Worm (Caenorhabditis elegans) whole organism, L1 larva: Measurements from ENCODE around the gene T27D12.6.

Experiments
- C04F5.9 ChIP-seq: sonication (generic microtip); optimal IDR thresholded peaks from 2 replicates; lab custom pipeline; 2016; ENCODE audit warnings: missing genetic modification characterization, missing compliant biosample characterization
- C16A3.4 ChIP-seq: fragments of 150-350 bp; optimal IDR thresholded peaks from 2 replicates; lab custom pipeline; 2014; ENCODE audit warnings: missing biosample characterization, missing genetic modification characterization
- C34B4.2 ChIP-seq: sonication (generic microtip); optimal IDR thresholded peaks from 2 replicates; lab custom pipeline; 2017; ENCODE audit warnings: mild to moderate bottlenecking, missing genetic modification characterization, missing compliant biosample characterization
- F16B12.6 ChIP-seq: fragments of 150-350 bp; optimal IDR thresholded peaks from 2 replicates; lab custom pipeline; 2014; ENCODE audit warnings: missing biosample characterization, missing genetic modification characterization
- aha-1 ChIP-seq: fragments of 150-350 bp; optimal IDR thresholded peaks from 2 replicates; lab custom pipeline; 2014; ENCODE audit warnings: missing biosample characterization, missing genetic modification characterization
- blmp-1 ChIP-seq: fragments of 150-350 bp; optimal IDR thresholded peaks from 2 replicates; lab custom pipeline; 2014; ENCODE audit warnings: missing biosample characterization, missing genetic modification characterization
- ceh-8 ChIP-seq: fragments of 200-800 bp; sonication (Bioruptor generic); optimal IDR thresholded peaks from 2 replicates; lab custom pipeline; 2018; ENCODE audit warnings: mild to moderate bottlenecking, missing genetic modification characterization, moderate library complexity, missing compliant biosample characterization
- ceh-82 ChIP-seq, 3 experiments: fragments of 150-350 bp in 1 of 3; sonication (generic microtip) in 2 of 3; optimal IDR thresholded peaks; 2 replicates each; lab custom pipeline; 2014 to 2017; ENCODE audit warnings: missing biosample characterization in 3 of 3, missing genetic modification characterization in 3 of 3
- ceh-88 ChIP-seq: fragments of 200-800 bp; sonication (Bioruptor generic); IDR thresholded peaks from 2 replicates; pipeline ENCODE4 v1.3.6; 2022; ENCODE audit warnings: missing genetic modification characterization, missing compliant biosample characterization
- ceh-90 ChIP-seq: sonication (generic microtip); optimal IDR thresholded peaks from 2 replicates; lab custom pipeline; 2016; ENCODE audit warnings: missing genetic modification characterization, missing compliant biosample characterization
- dpl-1 ChIP-seq, 3 experiments: fragments of 150-350 bp in 2 of 3; sonication (generic microtip) in 1 of 3; optimal IDR thresholded peaks; 2 replicates each; lab custom pipeline; 2014 to 2017; ENCODE audit warnings: missing biosample characterization in 3 of 3, missing genetic modification characterization in 3 of 3, missing genetic modification reagents in 3 of 3
- efl-3 ChIP-seq: fragments of 200-800 bp; sonication (Bioruptor generic); optimal IDR thresholded peaks from 2 replicates; lab custom pipeline; 2018; ENCODE audit warnings: mild to moderate bottlenecking, missing genetic modification characterization, missing compliant biosample characterization
- egl-13 ChIP-seq: sonication (generic microtip); optimal IDR thresholded peaks from 2 replicates; lab custom pipeline; 2016; ENCODE audit warnings: missing genotype, missing genetic modification reagents, missing genetic modification characterization, missing compliant biosample characterization
- egl-27 ChIP-seq, 2 experiments: fragments of 150-350 bp in 1 of 2; sonication (generic microtip); optimal IDR thresholded peaks; 3 replicates each; lab custom pipeline; 2017 to 2018; ENCODE audit warnings: missing biosample characterization in 2 of 2, missing genetic modification characterization in 2 of 2, missing genetic modification reagents in 2 of 2
- elt-3 ChIP-seq, 6 experiments: fragments of 150-350 bp in 1 of 6; sonication (generic microtip); optimal IDR thresholded peaks; 2 replicates each; lab custom pipeline; 2017 to 2018; ENCODE audit warnings: missing biosample characterization in 6 of 6, missing genetic modification characterization in 6 of 6, inconsistent platforms in 1 of 6
- ets-5 ChIP-seq: fragments of 200-800 bp; sonication (Bioruptor generic); IDR thresholded peaks from 2 replicates; pipeline ENCODE4 v1.3.6; 2022; ENCODE audit warnings: missing genetic modification characterization, missing compliant biosample characterization
- fkh-4 ChIP-seq: sonication (generic microtip); optimal IDR thresholded peaks from 2 replicates; lab custom pipeline; 2016; ENCODE audit warnings: missing compliant biosample characterization, missing genetic modification characterization, borderline replicate concordance
- fkh-8 ChIP-seq: sonication (generic microtip); optimal IDR thresholded peaks from 2 replicates; lab custom pipeline; 2016; ENCODE audit warnings: mild to moderate bottlenecking, missing genetic modification characterization, missing compliant biosample characterization
- fos-1 ChIP-seq: fragments of 150-350 bp; optimal IDR thresholded peaks from 2 replicates; lab custom pipeline; 2014; ENCODE audit warnings: missing biosample characterization, missing genetic modification characterization
- hlh-17 ChIP-seq: fragments of 200-800 bp; sonication (Bioruptor generic); optimal IDR thresholded peaks from 2 replicates; lab custom pipeline; 2018; ENCODE audit warnings: missing genetic modification characterization, mild to moderate bottlenecking, missing compliant biosample characterization, moderate library complexity, borderline replicate concordance
- hpl-2 ChIP-seq: fragments of 150-350 bp; optimal IDR thresholded peaks from 2 replicates; lab custom pipeline; 2014; ENCODE audit warnings: missing biosample characterization, missing genetic modification reagents, missing genetic modification characterization
- irx-1 ChIP-seq: sonication (generic microtip); optimal IDR thresholded peaks from 2 replicates; lab custom pipeline; 2016; ENCODE audit warnings: missing genetic modification characterization, missing compliant biosample characterization
- jun-1 ChIP-seq: fragments of 150-350 bp; optimal IDR thresholded peaks from 2 replicates; lab custom pipeline; 2014; ENCODE audit warnings: missing biosample characterization, missing genetic modification reagents, missing genetic modification characterization
- lin-14 ChIP-seq: fragments of 200-800 bp; sonication (Bioruptor generic); optimal IDR thresholded peaks from 2 replicates; lab custom pipeline; 2018; ENCODE audit warnings: mild to moderate bottlenecking, missing genetic modification characterization, moderate library complexity, missing compliant biosample characterization
- lin-15B ChIP-seq: fragments of 150-350 bp; sonication (generic microtip); optimal IDR thresholded peaks from 3 replicates; lab custom pipeline; 2014; ENCODE audit warnings: missing biosample characterization, missing genetic modification characterization
- lsy-2 ChIP-seq, 2 experiments: fragments of 150-350 bp; optimal IDR thresholded peaks; 2 replicates each; lab custom pipeline; 2014; ENCODE audit warnings: missing biosample characterization in 2 of 2, missing genetic modification characterization in 2 of 2
- mdl-1 ChIP-seq, 2 experiments: fragments of 150-350 bp; optimal IDR thresholded peaks; 2 replicates each; lab custom pipeline; 2014 to 2017; ENCODE audit warnings: missing biosample characterization in 2 of 2, missing genetic modification characterization in 2 of 2, inconsistent platforms in 1 of 2
- mef-2 ChIP-seq: fragments of 150-350 bp; optimal IDR thresholded peaks from 2 replicates; lab custom pipeline; 2014; ENCODE audit warnings: missing biosample characterization, missing genetic modification characterization
- mep-1 ChIP-seq: fragments of 150-350 bp; optimal IDR thresholded peaks from 2 replicates; lab custom pipeline; 2014; ENCODE audit warnings: missing biosample characterization, missing genetic modification characterization
- nhr-11 ChIP-seq: fragments of 150-350 bp; optimal IDR thresholded peaks from 2 replicates; lab custom pipeline; 2014; ENCODE audit warnings: missing biosample characterization, missing genetic modification characterization
- nhr-20 ChIP-seq: sonication (generic microtip); optimal IDR thresholded peaks from 2 replicates; lab custom pipeline; 2016; ENCODE audit warnings: mild to moderate bottlenecking, missing genetic modification characterization, missing compliant biosample characterization
- nhr-237 ChIP-seq: fragments of 150-350 bp; optimal IDR thresholded peaks from 2 replicates; lab custom pipeline; 2014; ENCODE audit warnings: missing biosample characterization, missing genetic modification characterization
- nhr-28 ChIP-seq: fragments of 150-350 bp; optimal IDR thresholded peaks from 2 replicates; lab custom pipeline; 2014; ENCODE audit warnings: missing biosample characterization, missing genetic modification characterization
- nhr-71 ChIP-seq: sonication (generic microtip); optimal IDR thresholded peaks from 2 replicates; lab custom pipeline; 2016; ENCODE audit warnings: mild to moderate bottlenecking, missing genetic modification characterization, moderate library complexity, missing compliant biosample characterization
- nhr-76 ChIP-seq: sonication (generic microtip); optimal IDR thresholded peaks from 2 replicates; lab custom pipeline; 2017; ENCODE audit warnings: missing biosample characterization, missing genetic modification characterization
- nhr-84 ChIP-seq: sonication (generic microtip); optimal IDR thresholded peaks from 2 replicates; lab custom pipeline; 2017; ENCODE audit warnings: missing biosample characterization, missing genetic modification characterization
- nhr-85 ChIP-seq: sonication (generic microtip); peaks from one replicate; lab custom pipeline; 2016; ENCODE audit warnings: missing genetic modification characterization, inconsistent platforms, missing compliant biosample characterization
- pag-3 ChIP-seq: sonication (generic microtip); optimal IDR thresholded peaks from 2 replicates; lab custom pipeline; 2017; ENCODE audit warnings: missing genetic modification characterization, mild to moderate bottlenecking, missing compliant biosample characterization, antibody characterized with exemption, borderline replicate concordance; ENCODE audit not compliant: insufficient read depth
- pax-3 ChIP-seq: fragments of 200-800 bp; sonication (Bioruptor generic); optimal IDR thresholded peaks from 2 replicates; lab custom pipeline; 2018; ENCODE audit warnings: mild to moderate bottlenecking, missing genetic modification characterization, moderate library complexity, missing compliant biosample characterization
- pqm-1 ChIP-seq: sonication (generic microtip); optimal IDR thresholded peaks from 3 replicates; lab custom pipeline; 2017; ENCODE audit warnings: missing biosample characterization, missing genetic modification characterization
- rnt-1 ChIP-seq: sonication (generic microtip); optimal IDR thresholded peaks from 2 replicates; lab custom pipeline; 2016; ENCODE audit warnings: mild to moderate bottlenecking, missing genetic modification characterization, moderate library complexity, missing compliant biosample characterization
- skn-1 ChIP-seq: fragments of 150-350 bp; optimal IDR thresholded peaks from 2 replicates; lab custom pipeline; 2014; ENCODE audit warnings: missing biosample characterization, missing genetic modification characterization
- snpc-4 ChIP-seq: fragments of 150-350 bp; optimal IDR thresholded peaks from 2 replicates; lab custom pipeline; 2014; ENCODE audit warnings: missing biosample characterization, missing genetic modification characterization
- snu-23 ChIP-seq: sonication (generic microtip); optimal IDR thresholded peaks from 2 replicates; lab custom pipeline; 2016; ENCODE audit warnings: missing genetic modification characterization, missing compliant biosample characterization
- sup-37 ChIP-seq: fragments of 200-800 bp; sonication (Bioruptor generic); optimal IDR thresholded peaks from 2 replicates; lab custom pipeline; 2018; ENCODE audit warnings: mild to moderate bottlenecking, missing genetic modification characterization, missing compliant biosample characterization
- swsn-7 ChIP-seq: sonication (generic microtip); optimal IDR thresholded peaks from 2 replicates; lab custom pipeline; 2016; ENCODE audit warnings: missing genetic modification characterization, missing compliant biosample characterization
- tbx-2 ChIP-seq: sonication (generic microtip); optimal IDR thresholded peaks from 2 replicates; lab custom pipeline; 2016; ENCODE audit warnings: missing genetic modification characterization, missing compliant biosample characterization
- unc-130 ChIP-seq: fragments of 150-350 bp; optimal IDR thresholded peaks from 2 replicates; lab custom pipeline; 2017; ENCODE audit warnings: missing biosample characterization, missing genetic modification characterization, inconsistent platforms
- unc-62 ChIP-seq: fragments of 150-350 bp; optimal IDR thresholded peaks from 2 replicates; lab custom pipeline; 2014; ENCODE audit warnings: missing biosample characterization, missing genetic modification reagents, missing genetic modification characterization
- unc-86 ChIP-seq: sonication (generic microtip); optimal IDR thresholded peaks from 2 replicates; lab custom pipeline; 2016; ENCODE audit warnings: missing genetic modification characterization, missing compliant biosample characterization
- vab-15 ChIP-seq: sonication (generic microtip); optimal IDR thresholded peaks from 2 replicates; lab custom pipeline; 2017; ENCODE audit warnings: missing genotype, mild to moderate bottlenecking, missing genetic modification characterization, missing compliant biosample characterization
- xbp-1 ChIP-seq: sonication (generic microtip); optimal IDR thresholded peaks from 2 replicates; lab custom pipeline; 2016; ENCODE audit warnings: missing genetic modification characterization, missing compliant biosample characterization

The T27D12.6 gene

DNA sequence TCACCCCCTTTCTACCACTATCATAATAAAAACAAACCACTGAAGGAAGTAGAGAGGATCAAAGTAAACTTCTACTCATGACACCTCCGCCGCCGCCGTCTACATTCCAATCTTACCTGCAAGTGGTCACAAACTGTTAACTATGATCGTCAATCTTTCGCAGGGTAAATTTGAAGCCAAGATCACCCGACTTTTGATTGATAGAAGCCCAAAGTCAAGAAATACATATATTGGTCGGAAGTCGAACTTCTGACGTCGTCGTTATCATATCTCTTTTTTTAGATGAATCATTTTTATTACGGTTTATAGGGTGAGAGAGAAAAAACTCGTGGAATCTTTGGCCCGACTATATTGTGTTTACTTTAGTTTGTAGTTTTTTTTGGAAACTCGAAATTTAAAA lies 3.0 kb downstream of the T27D12.6 start (continued):
- TF ChIP-seq pqm-1 (tag; lab: Kevin White, UChicago) (no peak), hlh-17 (GFP tag; lab: Kevin White, UChicago) (no peak), C16A3.4 (no peak), ets-5 (GFP tag; lab: Robert Waterston, UW) (no peak), dpl-1 (GFP tag; optimal IDR thresholded peaks at IDR 0.05; lab: Kevin White, UChicago) (no peak), nhr-84 (tag; lab: Kevin White, UChicago) (no peak), nhr-76 (tag; lab: Kevin White, UChicago) (no peak), sup-37 (GFP tag; lab: Kevin White, UChicago) (no peak), mdl-1 (tag; optimal IDR thresholded peaks at IDR 0.05; lab: Kevin White, UChicago) (no peak), blmp-1 (peak; percentile 47), nhr-237 (no peak), egl-13 (tag; lab: Kevin White, UChicago) (no peak), xbp-1 (tag; lab: Kevin White, UChicago) (no peak), efl-3 (GFP tag; lab: Kevin White, UChicago) (no peak), snpc-4 (tag; lab: Kevin White, UChicago) (no peak), F16B12.6 (tag; lab: Kevin White, UChicago) (no peak), aha-1 (tag; lab: Kevin White, UChicago) (no peak), fkh-4 (tag; lab: Kevin White, UChicago) (no peak), pag-3 (tag; lab: Kevin White, UChicago) (no peak), irx-1 (tag; lab: Kevin White, UChicago) (no peak), skn-1 (tag; lab: Kevin White, UChicago) (no peak), fos-1 (no peak), swsn-7 (no peak), nhr-20 (tag; lab: Kevin White, UChicago) (peak; percentile 81), ceh-88 (GFP tag; lab: Robert Waterston, UW) (no peak), lin-15B (tag; lab: Kevin White, UChicago) (no peak), hpl-2 (GFP tag; lab: Kevin White, UChicago) (no peak), nhr-85 (peak; percentile 96), unc-130 (tag; lab: Kevin White, UChicago) (no peak), ceh-82 (tag; optimal IDR thresholded peaks at IDR 0.05; lab: Kevin White, UChicago) (no peak), egl-27 (tag; optimal IDR thresholded peaks at IDR 0.05; lab: Kevin White, UChicago) (no peak)
- TF ChIP-seq, all 84 proteins: peak for 14

DNA sequence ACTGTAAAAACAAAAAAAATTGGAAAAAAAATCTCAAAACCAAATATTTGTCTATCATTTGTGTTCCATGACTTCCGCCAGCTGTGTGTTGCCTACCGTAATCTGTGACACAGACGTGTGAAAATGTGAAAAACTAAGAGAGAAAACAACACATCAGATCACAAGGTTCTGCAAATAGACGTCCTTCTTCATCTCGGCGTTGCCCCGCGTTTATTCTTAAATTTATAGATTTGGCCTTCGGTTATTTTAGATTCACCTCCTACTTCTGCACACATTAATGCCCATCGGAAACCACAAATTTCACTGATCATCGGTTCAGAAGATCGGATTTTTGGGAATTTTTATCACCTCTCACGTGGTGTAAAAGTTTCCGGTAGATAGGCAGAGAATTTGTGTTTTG lies 3.8 kb downstream of the T27D12.6 start:
- TF ChIP-seq hlh-17 (GFP tag; lab: Kevin White, UChicago) = no peak
- no peak for TF ChIP-seq C04F5.9 (tag; lab: Kevin White, UChicago)
- no peak for TF ChIP-seq nhr-28 (tag; lab: Kevin White, UChicago)
- TF ChIP-seq mep-1 (tag; lab: Kevin White, UChicago) = no peak
- no peak for TF ChIP-seq ceh-82 (tag; optimal IDR thresholded peaks at IDR 0.05; lab: Kevin White, UChicago)
- peak in 1 of 6 experiments; percentile 48 for TF ChIP-seq elt-3 (tag; optimal IDR thresholded peaks at IDR 0.05; lab: Kevin White, UChicago)
- no peak for TF ChIP-seq nhr-11 (tag; lab: Kevin White, UChicago)
- TF ChIP-seq rnt-1 = no peak
- TF ChIP-seq efl-3 (GFP tag; lab: Kevin White, UChicago) = no peak
- TF ChIP-seq mdl-1 (tag; optimal IDR thresholded peaks at IDR 0.05; lab: Kevin White, UChicago) = no peak
- TF ChIP-seq F16B12.6 (tag; lab: Kevin White, UChicago) = no peak
- TF ChIP-seq ceh-90 (tag; lab: Kevin White, UChicago) = no peak
- TF ChIP-seq vab-15 = no peak
- peak in 1 of 2 experiments; percentile 18 for TF ChIP-seq lsy-2 (tag; optimal IDR thresholded peaks at IDR 0.05; lab: Kevin White, UChicago)
- no peak for TF ChIP-seq ceh-8 (GFP tag; lab: Kevin White, UChicago)
- no peak for TF ChIP-seq fkh-8 (tag; lab: Kevin White, UChicago)
- peak; percentile 14 for TF ChIP-seq snu-23 (GFP tag; lab: Kevin White, UChicago)
- TF ChIP-seq C34B4.2 (tag; lab: Kevin White, UChicago) = no peak
- no peak for TF ChIP-seq aha-1 (tag; lab: Kevin White, UChicago)
- TF ChIP-seq unc-86 (tag; lab: Kevin White, UChicago) = no peak
- TF ChIP-seq lin-14 = peak; percentile 50
- TF ChIP-seq mef-2 = no peak
- no peak for TF ChIP-seq jun-1 (tag; lab: Kevin White, UChicago)
- no peak for TF ChIP-seq pqm-1 (tag; lab: Kevin White, UChicago)
- TF ChIP-seq unc-62 (GFP tag; lab: Kevin White, UChicago) = no peak
- peak; percentile 64 for TF ChIP-seq nhr-71 (tag; lab: Kevin White, UChicago)
- peak; percentile 60 for TF ChIP-seq nhr-20 (tag; lab: Kevin White, UChicago)
- TF ChIP-seq pax-3 = no peak
- TF ChIP-seq tbx-2 (tag; lab: Kevin White, UChicago) = no peak
